Fruit fly (Drosophila melanogaster) whole organism: ENCODE results near the gene Syt1.

ENCODE experiments used
- CG8478 ChIP-seq: fragments of >200 bp; optimal IDR thresholded peaks from 2 replicates; lab custom pipeline; 2018; ENCODE audit warnings: inconsistent platforms
- Dll ChIP-seq: fragments of >200 bp; optimal IDR thresholded peaks from 2 replicates; lab custom pipeline; 2017
- EcR ChIP-seq, 2 experiments: fragments of >200 bp; optimal IDR thresholded peaks; 2 replicates each; lab custom pipeline; 2017; ENCODE audit warnings: missing biosample characterization in 2 of 2, missing genetic modification characterization in 2 of 2, missing genetic modification reagents in 2 of 2
- pan ChIP-seq: fragments of >200 bp; optimal IDR thresholded peaks from 2 replicates; lab custom pipeline; 2017
- psq ChIP-seq: fragments of >200 bp; optimal IDR thresholded peaks from 2 replicates; lab custom pipeline; 2017
- usp ChIP-seq: fragments of >200 bp; optimal IDR thresholded peaks from 2 replicates; lab custom pipeline; 2017; ENCODE audit warnings: missing biosample characterization, missing genetic modification characterization, mixed read lengths

- TF ChIP-seq CG8478 (lab: Kevin White, UChicago) (no peak), psq (lab: Kevin White, UChicago) (no peak), usp (no peak), Dll (lab: Kevin White, UChicago) (no peak), pan (no peak), EcR (GFP tag; optimal IDR thresholded peaks at IDR 0.05; lab: Kevin White, UChicago) (no peak)
Measured at dm6 chr2L:2754437-2755322, 45.1 kb downstream of the Syt1 start.
